Worm (Caenorhabditis elegans) whole organism, L4 larva: Measurements from ENCODE around the gene ugt-62.

Experiments used
- F37D6.2 ChIP-seq: sonication (generic microtip); optimal IDR thresholded peaks from 2 replicates; lab custom pipeline; 2016; ENCODE audit warnings: mild to moderate bottlenecking, missing genetic modification characterization, missing compliant biosample characterization
- F49E8.2 ChIP-seq: sonication (generic microtip); optimal IDR thresholded peaks from 2 replicates; lab custom pipeline; 2016; ENCODE audit warnings: missing compliant biosample characterization, mild to moderate bottlenecking, missing genetic modification characterization, borderline replicate concordance
- R02D3.7 ChIP-seq: fragments of 150-350 bp; sonication (generic microtip); optimal IDR thresholded peaks from 3 replicates; lab custom pipeline; 2014; ENCODE audit warnings: missing biosample characterization, missing genetic modification characterization
- T20F7.1 ChIP-seq: fragments of 200-800 bp; sonication (Bioruptor generic); optimal IDR thresholded peaks from 2 replicates; lab custom pipeline; 2018; ENCODE audit warnings: mild to moderate bottlenecking, missing genetic modification characterization, missing compliant biosample characterization
- Y105C5A.15 ChIP-seq: fragments of 200-800 bp; sonication (Bioruptor generic); IDR thresholded peaks from 2 replicates; pipeline ENCODE4 v1.3.6; 2022; ENCODE audit warnings: missing genetic modification characterization, missing compliant biosample characterization
- Y5F2A.4 ChIP-seq: fragments of 200-800 bp; sonication (Bioruptor generic); optimal IDR thresholded peaks from 2 replicates; lab custom pipeline; 2018; ENCODE audit warnings: mild to moderate bottlenecking, missing genetic modification characterization, missing compliant biosample characterization
- Y75B8A.6 ChIP-seq: fragments of 200-800 bp; sonication (Bioruptor generic); IDR thresholded peaks from 2 replicates; pipeline ENCODE4 v1.3.6; 2022; ENCODE audit warnings: missing genetic modification reagents, missing genetic modification characterization, missing compliant biosample characterization
- aly-2 ChIP-seq: sonication (generic microtip); optimal IDR thresholded peaks from 2 replicates; lab custom pipeline; 2018; ENCODE audit warnings: missing biosample characterization, missing genetic modification characterization
- attf-4 ChIP-seq: sonication (generic microtip); optimal IDR thresholded peaks from 3 replicates; lab custom pipeline; 2017; ENCODE audit warnings: missing biosample characterization, missing genetic modification characterization
- ceh-20 ChIP-seq: fragments of 200-800 bp; sonication (Bioruptor generic); IDR thresholded peaks from 2 replicates; pipeline ENCODE4 v1.3.6; 2022; ENCODE audit warnings: missing genetic modification reagents, missing genetic modification characterization, missing compliant biosample characterization
- ceh-28 ChIP-seq: fragments of 150-350 bp; optimal IDR thresholded peaks from 2 replicates; lab custom pipeline; 2014; ENCODE audit warnings: missing biosample characterization, missing genetic modification reagents, missing genetic modification characterization
- ceh-44 ChIP-seq: fragments of 200-800 bp; sonication (Bioruptor generic); IDR thresholded peaks from 2 replicates; pipeline ENCODE4 v1.3.6; 2022; ENCODE audit warnings: missing genetic modification reagents, missing genetic modification characterization, missing compliant biosample characterization
- ces-1 ChIP-seq: fragments of 150-350 bp; sonication (generic microtip); optimal IDR thresholded peaks from 4 replicates; lab custom pipeline; 2014; ENCODE audit warnings: missing biosample characterization, missing genetic modification reagents, missing genetic modification characterization
- ctbp-1 ChIP-seq: fragments of 200-800 bp; sonication (Bioruptor generic); IDR thresholded peaks from 2 replicates; pipeline ENCODE4 v1.3.6; 2022; ENCODE audit warnings: missing genetic modification reagents, missing genetic modification characterization, missing compliant biosample characterization
- dmd-8 ChIP-seq: fragments of 200-800 bp; sonication (Bioruptor generic); IDR thresholded peaks from 2 replicates; pipeline ENCODE4 v1.3.6; 2022; ENCODE audit warnings: missing genetic modification characterization, missing compliant biosample characterization
- duxl-1 ChIP-seq: sonication (generic microtip); optimal IDR thresholded peaks from 2 replicates; lab custom pipeline; 2016; ENCODE audit warnings: mild to moderate bottlenecking, missing genetic modification characterization, moderate library complexity, missing compliant biosample characterization; ENCODE audit not compliant: poor library complexity
- dve-1 ChIP-seq: sonication (generic microtip); optimal IDR thresholded peaks from 2 replicates; lab custom pipeline; 2017; ENCODE audit warnings: antibody characterized with exemption, mild to moderate bottlenecking, missing genetic modification characterization, missing compliant biosample characterization; ENCODE audit not compliant: insufficient read depth
- hif-1 ChIP-seq, 2 experiments: sonication (generic microtip); optimal IDR thresholded peaks; 2 replicates each; lab custom pipeline; 2016 to 2017; ENCODE audit warnings: missing compliant biosample characterization in 2 of 2, missing genetic modification characterization in 2 of 2, missing genetic modification reagents in 2 of 2, missing genotype in 2 of 2, mild to moderate bottlenecking in 1 of 2
- hlh-30 ChIP-seq: sonication (generic microtip); optimal IDR thresholded peaks from 2 replicates; lab custom pipeline; 2017; ENCODE audit warnings: antibody characterized with exemption, mild to moderate bottlenecking, missing genetic modification characterization, missing compliant biosample characterization; ENCODE audit not compliant: insufficient read depth
- hmg-1.1 ChIP-seq: fragments of 200-800 bp; sonication (Bioruptor generic); IDR thresholded peaks from 2 replicates; pipeline ENCODE4 v1.3.6; 2022; ENCODE audit warnings: missing genetic modification reagents, missing genetic modification characterization, missing compliant biosample characterization
- jun-1 ChIP-seq: fragments of 150-350 bp; optimal IDR thresholded peaks from 2 replicates; lab custom pipeline; 2014; ENCODE audit warnings: missing biosample characterization, missing genetic modification reagents, missing genetic modification characterization
- lim-7 ChIP-seq: fragments of 200-800 bp; sonication (Bioruptor generic); IDR thresholded peaks from 2 replicates; pipeline ENCODE4 v1.3.6; 2022; ENCODE audit warnings: missing genetic modification characterization, missing compliant biosample characterization
- lin-1 ChIP-seq: fragments of 200-800 bp; sonication (Bioruptor generic); IDR thresholded peaks from 2 replicates; pipeline ENCODE4 v1.3.6; 2022; ENCODE audit warnings: missing genetic modification reagents, missing genetic modification characterization, missing compliant biosample characterization
- lin-29 ChIP-seq: fragments of 200-800 bp; sonication (Bioruptor generic); IDR thresholded peaks from 2 replicates; pipeline ENCODE4 v1.3.6; 2022; ENCODE audit warnings: missing genetic modification reagents, missing genetic modification characterization, missing compliant biosample characterization
- lin-39 ChIP-seq: fragments of 150-350 bp; optimal IDR thresholded peaks from 2 replicates; lab custom pipeline; 2014; ENCODE audit warnings: missing biosample characterization, missing genetic modification reagents, missing genetic modification characterization
- lir-3 ChIP-seq: sonication (generic microtip); optimal IDR thresholded peaks from 2 replicates; lab custom pipeline; 2016; ENCODE audit warnings: mild to moderate bottlenecking, missing genetic modification characterization, missing compliant biosample characterization
- lsy-2 ChIP-seq, 2 experiments: fragments of 150-350 bp in 1 of 2; sonication (generic microtip) in 1 of 2; optimal IDR thresholded peaks; 2 replicates each; lab custom pipeline; 2014 to 2017; ENCODE audit warnings: missing biosample characterization in 2 of 2, missing genetic modification characterization in 2 of 2
- madf-9 ChIP-seq: fragments of 200-800 bp; sonication (Bioruptor generic); conservative IDR thresholded peaks from 2 replicates; pipeline ENCODE4 v1.3.6; 2022; ENCODE audit warnings: missing genetic modification reagents, missing genetic modification characterization, missing compliant biosample characterization
- mep-1 ChIP-seq: fragments of 150-350 bp; sonication (generic microtip); optimal IDR thresholded peaks from 3 replicates; lab custom pipeline; 2014; ENCODE audit warnings: missing biosample characterization, missing genetic modification characterization
- nhr-10 ChIP-seq: fragments of 150-350 bp; optimal IDR thresholded peaks from 2 replicates; lab custom pipeline; 2014; ENCODE audit warnings: missing biosample characterization, missing genetic modification characterization
- nhr-111 ChIP-seq: fragments of 200-800 bp; sonication (Bioruptor generic); optimal IDR thresholded peaks from 2 replicates; lab custom pipeline; 2018; ENCODE audit warnings: mild to moderate bottlenecking, missing genetic modification characterization, missing compliant biosample characterization
- nhr-42 ChIP-seq: fragments of 200-800 bp; sonication (Bioruptor generic); IDR thresholded peaks from 2 replicates; pipeline ENCODE4 v1.3.6; 2022; ENCODE audit warnings: missing genetic modification characterization, missing compliant biosample characterization
- nhr-6 ChIP-seq: fragments of 150-350 bp; optimal IDR thresholded peaks from 2 replicates; lab custom pipeline; 2014; ENCODE audit warnings: missing biosample characterization, missing genetic modification characterization
- pha-4 ChIP-seq, 2 experiments: fragments of 150-350 bp in 1 of 2; fragments of 200-800 bp in 1 of 2; sonication (Bioruptor generic) in 1 of 2; IDR thresholded peaks in 1 of 2; optimal IDR thresholded peaks in 1 of 2; 2 replicates each; pipeline versions ENCODE4 v1.3.6 to Lab custom; 2014 to 2022; ENCODE audit warnings: missing genetic modification characterization in 2 of 2, missing genetic modification reagents in 2 of 2, missing biosample characterization in 1 of 2, missing compliant biosample characterization in 1 of 2
- php-3 ChIP-seq: fragments of 200-800 bp; sonication (Bioruptor generic); IDR thresholded peaks from 2 replicates; pipeline ENCODE4 v1.3.6; 2022; ENCODE audit warnings: missing genetic modification reagents, missing genetic modification characterization, missing compliant biosample characterization
- pqm-1 ChIP-seq: sonication (generic microtip); optimal IDR thresholded peaks from 2 replicates; lab custom pipeline; 2017; ENCODE audit warnings: missing biosample characterization, missing genetic modification characterization
- saeg-2 ChIP-seq: fragments of 200-800 bp; sonication (Bioruptor generic); IDR thresholded peaks from 2 replicates; pipeline ENCODE4 v1.3.6; 2022; ENCODE audit warnings: missing genetic modification reagents, missing genetic modification characterization, missing compliant biosample characterization
- skn-1 ChIP-seq: fragments of 150-350 bp; optimal IDR thresholded peaks from 2 replicates; lab custom pipeline; 2014; ENCODE audit warnings: missing biosample characterization, missing genetic modification characterization
- snpc-1.2 ChIP-seq: fragments of 200-800 bp; sonication (Bioruptor generic); IDR thresholded peaks from 2 replicates; pipeline ENCODE4 v1.3.6; 2022; ENCODE audit warnings: missing genetic modification reagents, missing genetic modification characterization, missing compliant biosample characterization
- spr-1 ChIP-seq: sonication (generic microtip); optimal IDR thresholded peaks from 2 replicates; lab custom pipeline; 2016; ENCODE audit warnings: mild to moderate bottlenecking, missing genetic modification characterization, missing compliant biosample characterization
- tag-97 ChIP-seq: fragments of 200-800 bp; sonication (Bioruptor generic); IDR thresholded peaks from 2 replicates; pipeline ENCODE4 v1.3.6; 2022; ENCODE audit warnings: missing genetic modification characterization, missing compliant biosample characterization
- tra-1 ChIP-seq: fragments of 200-800 bp; sonication (Bioruptor generic); IDR thresholded peaks from 2 replicates; pipeline ENCODE4 v1.3.6; 2022; ENCODE audit warnings: missing genetic modification reagents, missing genetic modification characterization, missing compliant biosample characterization
- unc-130 ChIP-seq: sonication (generic microtip); optimal IDR thresholded peaks from 2 replicates; lab custom pipeline; 2016; ENCODE audit warnings: missing genetic modification reagents, missing genetic modification characterization, missing compliant biosample characterization
- unc-39 ChIP-seq: sonication (generic microtip); optimal IDR thresholded peaks from 2 replicates; lab custom pipeline; 2017; ENCODE audit warnings: missing biosample characterization, missing genetic modification characterization
- zfp-2 ChIP-seq: sonication (generic microtip); optimal IDR thresholded peaks from 2 replicates; lab custom pipeline; 2016; ENCODE audit warnings: mild to moderate bottlenecking, missing genetic modification characterization, missing compliant biosample characterization
- zip-11 ChIP-seq: fragments of 200-800 bp; sonication (Bioruptor generic); IDR thresholded peaks from 2 replicates; pipeline ENCODE4 v1.3.6; 2022; ENCODE audit warnings: missing genetic modification characterization, missing compliant biosample characterization
- zip-2 ChIP-seq: fragments of 150-350 bp; optimal IDR thresholded peaks from 2 replicates; lab custom pipeline; 2014; ENCODE audit warnings: missing biosample characterization, missing genetic modification characterization
- ztf-7 ChIP-seq: fragments of 150-350 bp; optimal IDR thresholded peaks from 2 replicates; lab custom pipeline; 2014; ENCODE audit warnings: missing biosample characterization, missing genetic modification characterization

The ugt-62 gene

DNA sequence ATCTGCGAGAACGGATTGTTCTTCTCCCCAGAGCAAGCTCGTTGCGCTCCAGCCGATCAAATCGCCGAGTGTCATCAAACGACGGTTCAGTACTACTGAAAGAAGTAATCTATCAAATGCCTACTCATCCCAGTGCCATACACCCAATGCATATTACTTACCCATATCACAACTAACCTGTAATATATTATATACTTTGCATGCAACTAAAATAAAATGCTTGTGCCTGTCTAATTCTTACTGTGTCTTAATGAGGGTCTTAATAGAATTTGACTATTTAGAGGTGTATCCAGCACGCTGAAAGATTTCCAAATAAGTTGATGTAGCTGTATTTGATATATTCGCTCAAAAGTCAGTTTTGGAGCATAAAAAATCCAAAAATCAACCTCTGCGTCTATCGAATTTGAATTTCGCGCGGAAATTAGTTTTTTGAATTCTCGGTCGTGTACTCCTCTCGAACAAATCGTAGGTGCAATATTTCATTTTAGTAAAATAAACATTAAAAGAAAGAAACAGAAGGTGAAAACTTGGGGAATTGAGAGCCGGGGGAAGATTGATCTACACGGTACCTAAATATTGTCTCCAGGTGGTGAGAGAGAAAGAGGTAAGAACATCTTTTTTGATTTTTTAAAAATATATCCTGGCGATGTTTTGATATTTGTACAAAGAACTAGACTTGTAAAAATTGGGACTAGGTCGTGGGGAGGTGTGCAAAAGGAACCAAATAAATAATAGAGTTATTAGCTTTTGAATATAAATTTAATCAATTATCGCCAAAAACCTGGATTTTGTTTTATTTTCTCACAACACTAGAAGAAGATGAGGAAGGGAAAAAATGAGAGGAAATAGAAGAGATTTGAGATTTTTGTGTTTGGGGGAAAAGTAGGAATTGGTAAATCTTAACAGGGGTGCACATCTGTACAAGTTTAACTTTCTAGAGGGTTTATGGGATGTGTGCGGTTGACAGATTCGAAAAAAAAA lies 49.0 kb downstream of the ugt-62 start (continued):
- TF ChIP-seq aly-2 (tag; lab: Kevin White, UChicago) (no peak), duxl-1 (tag; lab: Kevin White, UChicago) (peak; percentile 1), tra-1 (no peak; the same call in 1 of the 2 replicates), ceh-20 (GFP tag; lab: Robert Waterston, UW) (no peak; the same call in 1 of the 2 replicates), jun-1 (tag; lab: Kevin White, UChicago) (no peak), hlh-30 (tag; lab: Kevin White, UChicago) (no peak), zfp-2 (tag; lab: Kevin White, UChicago) (no peak), lin-1 (GFP tag; lab: Robert Waterston, UW) (peak; percentile 56; the same call in 1 of the 2 replicates), nhr-6 (no peak), Y105C5A.15 (GFP tag; lab: Robert Waterston, UW) (no peak), php-3 (GFP tag; lab: Robert Waterston, UW) (no peak), pqm-1 (tag; lab: Kevin White, UChicago) (no peak), ceh-44 (GFP tag; lab: Robert Waterston, UW) (no peak), madf-9 (no peak), unc-130 (GFP tag; lab: Kevin White, UChicago) (peak; percentile 57), lin-29 (GFP tag; lab: Robert Waterston, UW) (no peak), lsy-2 (tag; optimal IDR thresholded peaks at IDR 0.05; lab: Kevin White, UChicago) (peak; percentile 36 to 43), spr-1 (tag; lab: Kevin White, UChicago) (no peak), R02D3.7 (tag; lab: Kevin White, UChicago) (no peak), dve-1 (peak; percentile 39), tag-97 (GFP tag; lab: Robert Waterston, UW) (no peak), hmg-1.1 (GFP tag; lab: Robert Waterston, UW) (no peak), hif-1 (tag; optimal IDR thresholded peaks at IDR 0.05; lab: Kevin White, UChicago) (peak in 1 of 2 experiments; percentile 50), zip-11 (GFP tag; lab: Robert Waterston, UW) (no peak), nhr-10 (peak; percentile 47), ztf-7 (no peak), ceh-28 (tag; lab: Kevin White, UChicago) (no peak), nhr-42 (no peak), Y75B8A.6 (GFP tag; lab: Robert Waterston, UW) (peak; percentile 80; the same call in 1 of the 2 replicates), unc-39 (tag; lab: Kevin White, UChicago) (no peak), F37D6.2 (tag; lab: Kevin White, UChicago) (no peak), dmd-8 (GFP tag; lab: Robert Waterston, UW) (no peak), saeg-2 (no peak), attf-4 (tag; lab: Kevin White, UChicago) (no peak), T20F7.1 (GFP tag; lab: Kevin White, UChicago) (no peak), pha-4 (GFP tag; IDR thresholded peaks at IDR 0.05; lab: Robert Waterston, UW) (peak; percentile 33; the same call in 1 of the 2 replicates), pha-4 (tag; optimal IDR thresholded peaks at IDR 0.05; lab: Kevin White, UChicago) (no peak), ces-1 (GFP tag; lab: Kevin White, UChicago) (peak; percentile 2), Y5F2A.4 (GFP tag; lab: Kevin White, UChicago) (peak; percentile 54), lim-7 (GFP tag; lab: Robert Waterston, UW) (no peak), nhr-111 (GFP tag; lab: Kevin White, UChicago) (peak; percentile 68), snpc-1.2 (GFP tag; lab: Robert Waterston, UW) (peak; percentile 8; the same call in 1 of the 2 replicates), lir-3 (tag; lab: Kevin White, UChicago) (no peak), F49E8.2 (tag; lab: Kevin White, UChicago) (peak; percentile 40), lin-39 (no peak), ctbp-1 (no peak), mep-1 (tag; lab: Kevin White, UChicago) (no peak), zip-2 (tag; lab: Kevin White, UChicago) (no peak), skn-1 (tag; lab: Kevin White, UChicago) (no peak)
